Fruit fly (Drosophila melanogaster): ENCODE results near the gene E5.

dm6 chr3R:13845250-13845699 lies 29.4 kb downstream of the E5 start:
- no peak for TF ChIP-seq Hr3 (GFP tag; optimal IDR thresholded peaks at IDR 0.05)
- TF ChIP-seq E2f2 (GFP tag; IDR thresholded peaks at IDR 0.05), result no peak
- TF ChIP-seq CG10959 (GFP tag; IDR thresholded peaks at IDR 0.05), result no peak
- TF ChIP-seq corto (GFP tag; optimal IDR thresholded peaks at IDR 0.05), result no peak
- no peak for TF ChIP-seq sob (GFP tag; IDR thresholded peaks at IDR 0.05)
- no peak for TF ChIP-seq Hmx (GFP tag; optimal IDR thresholded peaks at IDR 0.05)
- TF ChIP-seq nau (GFP tag; optimal IDR thresholded peaks at IDR 0.05), result no peak

Data from whole organism, embryonic.